Worm (Caenorhabditis elegans) whole organism, early embryonic: Measurements from ENCODE around the gene kqt-2.

Experiments
- B0310.2 ChIP-seq: sonication (generic microtip); optimal IDR thresholded peaks from 2 replicates; lab custom pipeline; 2016; ENCODE audit warnings: mild to moderate bottlenecking, missing genetic modification characterization, missing compliant biosample characterization
- F13C5.2 ChIP-seq: sonication (generic microtip); optimal IDR thresholded peaks from 2 replicates; lab custom pipeline; 2017; ENCODE audit warnings: mild to moderate bottlenecking, missing genetic modification characterization, inconsistent platforms, missing compliant biosample characterization
- aly-1 ChIP-seq: sonication (generic microtip); optimal IDR thresholded peaks from 2 replicates; lab custom pipeline; 2016; ENCODE audit warnings: missing genetic modification characterization, missing compliant biosample characterization
- ama-1 ChIP-seq: fragments of 150-350 bp; optimal IDR thresholded peaks from 2 replicates; lab custom pipeline; 2014
- ceh-36 ChIP-seq: sonication (generic microtip); optimal IDR thresholded peaks from 2 replicates; lab custom pipeline; 2016; ENCODE audit warnings: missing genetic modification characterization, inconsistent platforms, missing compliant biosample characterization
- ets-7 ChIP-seq: sonication (generic microtip); optimal IDR thresholded peaks from 2 replicates; lab custom pipeline; 2016; ENCODE audit warnings: missing genotype, missing genetic modification characterization, missing compliant biosample characterization
- flt-1 ChIP-seq: fragments of 200-800 bp; sonication (Bioruptor generic); IDR thresholded peaks from 2 replicates; pipeline ENCODE4 v1.3.6; 2022; ENCODE audit warnings: missing genetic modification characterization, missing compliant biosample characterization
- hmbx-1 ChIP-seq: sonication (generic microtip); optimal IDR thresholded peaks from 2 replicates; lab custom pipeline; 2016; ENCODE audit warnings: mild to moderate bottlenecking, missing genetic modification characterization, missing compliant biosample characterization
- hmg-4 ChIP-seq: fragments of 200-800 bp; sonication (Bioruptor generic); optimal IDR thresholded peaks from 2 replicates; lab custom pipeline; 2018; ENCODE audit warnings: mild to moderate bottlenecking, missing genetic modification characterization, missing compliant biosample characterization
- hnd-1 ChIP-seq: sonication (generic microtip); optimal IDR thresholded peaks from 2 replicates; lab custom pipeline; 2016; ENCODE audit warnings: missing genetic modification characterization, missing compliant biosample characterization
- pes-1 ChIP-seq: fragments of 200-800 bp; sonication (Bioruptor generic); IDR thresholded peaks from 2 replicates; pipeline ENCODE4 v1.3.6; 2022; ENCODE audit warnings: missing genetic modification reagents, missing genetic modification characterization, missing compliant biosample characterization
- scrt-1 ChIP-seq: fragments of 200-800 bp; sonication (Bioruptor generic); IDR thresholded peaks from 2 replicates; pipeline ENCODE4 v1.3.6; 2022; ENCODE audit warnings: missing genetic modification characterization, missing compliant biosample characterization
- sea-1 ChIP-seq: fragments of 200-800 bp; sonication (Bioruptor generic); conservative IDR thresholded peaks from 2 replicates; pipeline ENCODE4 v1.3.6; 2022; ENCODE audit warnings: missing genetic modification characterization, missing compliant biosample characterization
- tbx-11 ChIP-seq: fragments of 200-800 bp; sonication (Bioruptor generic); IDR thresholded peaks from 2 replicates; pipeline ENCODE4 v1.3.6; 2022; ENCODE audit warnings: missing genetic modification characterization, missing compliant biosample characterization
- tbx-37 ChIP-seq: fragments of 200-800 bp; sonication (Bioruptor generic); conservative IDR thresholded peaks from 2 replicates; pipeline ENCODE4 v1.3.6; 2022; ENCODE audit warnings: missing genetic modification reagents, missing genetic modification characterization, missing compliant biosample characterization
- tra-4 ChIP-seq: sonication (generic microtip); optimal IDR thresholded peaks from 2 replicates; lab custom pipeline; 2017; ENCODE audit warnings: missing genetic modification characterization, missing compliant biosample characterization

kqt-2 gene

ce11 chrX:8201210-8201609, 45.0 kb downstream of the kqt-2 start:
- TF ChIP-seq hnd-1 (tag; lab: Kevin White, UChicago): no peak
- TF ChIP-seq hmbx-1 (tag; lab: Kevin White, UChicago): no peak
- TF ChIP-seq F13C5.2 (tag; lab: Kevin White, UChicago): peak; percentile 26
- no peak for TF ChIP-seq tbx-11
- no peak for TF ChIP-seq ama-1 (lab: Kevin White, UChicago)
- TF ChIP-seq hmg-4 (GFP tag; lab: Kevin White, UChicago): peak; percentile 74
- TF ChIP-seq flt-1: 0 out of 2 replicates have a peak, but pooled peaks have one; percentile 7
- no peak for TF ChIP-seq B0310.2 (tag; lab: Kevin White, UChicago)

ce11 chrX:8200206-8200605, 46.0 kb downstream of the kqt-2 start:
- TF ChIP-seq tbx-37 (GFP tag; lab: Robert Waterston, UW): no peak
- TF ChIP-seq hnd-1 (tag; lab: Kevin White, UChicago): no peak
- TF ChIP-seq tbx-11: no peak
- no peak for TF ChIP-seq scrt-1 (GFP tag; lab: Robert Waterston, UW)
- TF ChIP-seq B0310.2 (tag; lab: Kevin White, UChicago): no peak
- no peak for TF ChIP-seq sea-1 (GFP tag; lab: Robert Waterston, UW)
- TF ChIP-seq F13C5.2 (tag; lab: Kevin White, UChicago): no peak
- no peak for TF ChIP-seq flt-1
- TF ChIP-seq ceh-36 (tag; lab: Kevin White, UChicago): no peak

DNA sequence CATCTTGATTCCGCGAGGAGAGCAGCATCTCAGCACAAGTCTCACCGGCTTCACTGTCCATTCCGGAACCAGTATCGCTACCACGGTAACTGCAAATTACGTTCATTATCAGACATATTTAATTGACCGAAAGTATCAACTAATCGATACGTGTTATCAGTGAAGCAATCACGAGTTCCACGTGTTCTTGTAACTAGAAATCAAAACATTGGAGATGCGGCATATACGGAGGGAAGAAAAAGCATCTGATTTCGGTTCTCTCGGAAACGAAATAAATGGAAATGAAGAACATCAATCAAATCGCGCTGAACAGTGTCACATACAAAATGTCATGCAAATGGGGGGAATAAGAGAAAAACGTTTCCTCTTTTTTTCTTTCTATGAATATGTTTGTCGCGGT, 53.0 kb downstream of the kqt-2 start:
- TF ChIP-seq hmbx-1 (tag; lab: Kevin White, UChicago) (no peak), pes-1 (GFP tag; lab: Robert Waterston, UW) (no peak), scrt-1 (GFP tag; lab: Robert Waterston, UW) (no peak), tbx-37 (GFP tag; lab: Robert Waterston, UW) (no peak), sea-1 (GFP tag; lab: Robert Waterston, UW) (no peak), hnd-1 (tag; lab: Kevin White, UChicago) (no peak), ets-7 (no peak), flt-1 (no peak), tbx-11 (no peak), ama-1 (lab: Kevin White, UChicago) (no peak), tra-4 (tag; lab: Kevin White, UChicago) (no peak), ceh-36 (tag; lab: Kevin White, UChicago) (no peak), aly-1 (tag; lab: Kevin White, UChicago) (no peak), B0310.2 (tag; lab: Kevin White, UChicago) (no peak), F13C5.2 (tag; lab: Kevin White, UChicago) (no peak), hmg-4 (GFP tag; lab: Kevin White, UChicago) (no peak)
